Worm (Caenorhabditis elegans) whole organism, L1 larva: ENCODE data around the gene C06A12.3.

ENCODE experiments used
- C16A3.4 ChIP-seq: fragments of 150-350 bp; optimal IDR thresholded peaks from 2 replicates; lab custom pipeline; 2014; ENCODE audit warnings: missing biosample characterization, missing genetic modification characterization
- C34B4.2 ChIP-seq: sonication (generic microtip); optimal IDR thresholded peaks from 2 replicates; lab custom pipeline; 2017; ENCODE audit warnings: mild to moderate bottlenecking, missing genetic modification characterization, missing compliant biosample characterization
- F16B12.6 ChIP-seq: fragments of 150-350 bp; optimal IDR thresholded peaks from 2 replicates; lab custom pipeline; 2014; ENCODE audit warnings: missing biosample characterization, missing genetic modification characterization
- aly-2 ChIP-seq: fragments of 150-350 bp; optimal IDR thresholded peaks from 2 replicates; lab custom pipeline; 2014; ENCODE audit warnings: missing biosample characterization, missing genetic modification characterization
- ama-1 ChIP-seq: fragments of 150-350 bp; optimal IDR thresholded peaks from 2 replicates; lab custom pipeline; 2014
- blmp-1 ChIP-seq: fragments of 150-350 bp; optimal IDR thresholded peaks from 2 replicates; lab custom pipeline; 2014; ENCODE audit warnings: missing biosample characterization, missing genetic modification characterization
- ceh-82 ChIP-seq, 3 experiments: fragments of 150-350 bp in 1 of 3; sonication (generic microtip) in 2 of 3; optimal IDR thresholded peaks; 2 replicates each; lab custom pipeline; 2014 to 2017; ENCODE audit warnings: missing biosample characterization in 3 of 3, missing genetic modification characterization in 3 of 3
- ceh-90 ChIP-seq: sonication (generic microtip); optimal IDR thresholded peaks from 2 replicates; lab custom pipeline; 2016; ENCODE audit warnings: missing genetic modification characterization, missing compliant biosample characterization
- ces-1 ChIP-seq: fragments of 150-350 bp; optimal IDR thresholded peaks from 2 replicates; lab custom pipeline; 2014; ENCODE audit warnings: missing biosample characterization, missing genetic modification reagents, missing genetic modification characterization
- dsc-1 ChIP-seq: sonication (generic microtip); optimal IDR thresholded peaks from 2 replicates; lab custom pipeline; 2016; ENCODE audit warnings: mild to moderate bottlenecking, missing genetic modification characterization, missing compliant biosample characterization
- efl-1 ChIP-seq, 4 experiments: fragments of 150-350 bp; optimal IDR thresholded peaks in 3 of 4; peaks in 1 of 4; 1 replicate in 1 of 4; 2 replicates in 3 of 4; lab custom pipeline; 2014; ENCODE audit warnings: missing biosample characterization in 2 of 4, missing genetic modification characterization in 2 of 4, missing genetic modification reagents in 2 of 4
- egl-27 ChIP-seq, 2 experiments: fragments of 150-350 bp in 1 of 2; sonication (generic microtip); optimal IDR thresholded peaks; 3 replicates each; lab custom pipeline; 2017 to 2018; ENCODE audit warnings: missing biosample characterization in 2 of 2, missing genetic modification characterization in 2 of 2, missing genetic modification reagents in 2 of 2
- elt-2 ChIP-seq: sonication (generic microtip); optimal IDR thresholded peaks from 2 replicates; lab custom pipeline; 2016; ENCODE audit warnings: missing genetic modification characterization, mild to moderate bottlenecking, inconsistent platforms, missing compliant biosample characterization, missing genetic modification reagents
- fkh-8 ChIP-seq: sonication (generic microtip); optimal IDR thresholded peaks from 2 replicates; lab custom pipeline; 2016; ENCODE audit warnings: mild to moderate bottlenecking, missing genetic modification characterization, missing compliant biosample characterization
- fos-1 ChIP-seq: fragments of 150-350 bp; optimal IDR thresholded peaks from 2 replicates; lab custom pipeline; 2014; ENCODE audit warnings: missing biosample characterization, missing genetic modification characterization
- irx-1 ChIP-seq: sonication (generic microtip); optimal IDR thresholded peaks from 2 replicates; lab custom pipeline; 2016; ENCODE audit warnings: missing genetic modification characterization, missing compliant biosample characterization
- isw-1 ChIP-seq: fragments of 200-800 bp; sonication (Bioruptor generic); IDR thresholded peaks from 2 replicates; pipeline ENCODE4 v1.3.6; 2022; ENCODE audit warnings: missing genetic modification characterization, missing compliant biosample characterization
- lin-13 ChIP-seq: fragments of 150-350 bp; optimal IDR thresholded peaks from 2 replicates; lab custom pipeline; 2014; ENCODE audit warnings: missing biosample characterization, missing genetic modification reagents, missing genetic modification characterization
- lin-35 ChIP-seq, 2 experiments: fragments of 150-350 bp; optimal IDR thresholded peaks; 2 replicates each; lab custom pipeline; 2014; ENCODE audit warnings: missing biosample characterization in 2 of 2, missing genetic modification characterization in 2 of 2, missing genetic modification reagents in 2 of 2
- lin-39 ChIP-seq: fragments of 150-350 bp; optimal IDR thresholded peaks from 2 replicates; lab custom pipeline; 2014; ENCODE audit warnings: missing biosample characterization, missing genetic modification reagents, missing genetic modification characterization
- mab-9 ChIP-seq: fragments of 200-800 bp; sonication (Bioruptor generic); IDR thresholded peaks from 2 replicates; pipeline ENCODE4 v1.3.6; 2022; ENCODE audit warnings: missing genetic modification reagents, missing genetic modification characterization, missing compliant biosample characterization
- mef-2 ChIP-seq: fragments of 150-350 bp; optimal IDR thresholded peaks from 2 replicates; lab custom pipeline; 2014; ENCODE audit warnings: missing biosample characterization, missing genetic modification characterization
- nhr-12 ChIP-seq: sonication (generic microtip); optimal IDR thresholded peaks from 2 replicates; lab custom pipeline; 2017; ENCODE audit warnings: missing biosample characterization, missing genetic modification characterization
- nhr-20 ChIP-seq: sonication (generic microtip); optimal IDR thresholded peaks from 2 replicates; lab custom pipeline; 2016; ENCODE audit warnings: mild to moderate bottlenecking, missing genetic modification characterization, missing compliant biosample characterization
- nhr-47 ChIP-seq: sonication (generic microtip); optimal IDR thresholded peaks from 2 replicates; lab custom pipeline; 2016; ENCODE audit warnings: mild to moderate bottlenecking, missing genetic modification characterization, moderate library complexity, missing compliant biosample characterization
- nhr-71 ChIP-seq: sonication (generic microtip); optimal IDR thresholded peaks from 2 replicates; lab custom pipeline; 2016; ENCODE audit warnings: mild to moderate bottlenecking, missing genetic modification characterization, moderate library complexity, missing compliant biosample characterization
- nhr-85 ChIP-seq: sonication (generic microtip); peaks from one replicate; lab custom pipeline; 2016; ENCODE audit warnings: missing genetic modification characterization, inconsistent platforms, missing compliant biosample characterization
- rnt-1 ChIP-seq: sonication (generic microtip); optimal IDR thresholded peaks from 2 replicates; lab custom pipeline; 2016; ENCODE audit warnings: mild to moderate bottlenecking, missing genetic modification characterization, moderate library complexity, missing compliant biosample characterization
- skn-1 ChIP-seq: fragments of 150-350 bp; optimal IDR thresholded peaks from 2 replicates; lab custom pipeline; 2014; ENCODE audit warnings: missing biosample characterization, missing genetic modification characterization
- snu-23 ChIP-seq: sonication (generic microtip); optimal IDR thresholded peaks from 2 replicates; lab custom pipeline; 2016; ENCODE audit warnings: missing genetic modification characterization, missing compliant biosample characterization
- sox-4 ChIP-seq: sonication (generic microtip); optimal IDR thresholded peaks from 2 replicates; lab custom pipeline; 2016; ENCODE audit warnings: missing genetic modification characterization, missing compliant biosample characterization
- sptf-1 ChIP-seq: fragments of 150-350 bp; optimal IDR thresholded peaks from 2 replicates; lab custom pipeline; 2014; ENCODE audit warnings: missing biosample characterization, missing genetic modification characterization
- swsn-7 ChIP-seq: sonication (generic microtip); optimal IDR thresholded peaks from 2 replicates; lab custom pipeline; 2016; ENCODE audit warnings: missing genetic modification characterization, missing compliant biosample characterization
- tbx-2 ChIP-seq: sonication (generic microtip); optimal IDR thresholded peaks from 2 replicates; lab custom pipeline; 2016; ENCODE audit warnings: missing genetic modification characterization, missing compliant biosample characterization
- unc-62 ChIP-seq: fragments of 150-350 bp; optimal IDR thresholded peaks from 2 replicates; lab custom pipeline; 2014; ENCODE audit warnings: missing biosample characterization, missing genetic modification reagents, missing genetic modification characterization
- unc-86 ChIP-seq: sonication (generic microtip); optimal IDR thresholded peaks from 2 replicates; lab custom pipeline; 2016; ENCODE audit warnings: missing genetic modification characterization, missing compliant biosample characterization
- unc-98 ChIP-seq: fragments of 200-800 bp; sonication (Bioruptor generic); IDR thresholded peaks from 2 replicates; pipeline ENCODE4 v1.3.6; 2022; ENCODE audit warnings: missing genetic modification characterization, missing compliant biosample characterization
- zag-1 ChIP-seq: fragments of 150-350 bp; optimal IDR thresholded peaks from 2 replicates; lab custom pipeline; 2014; ENCODE audit warnings: missing biosample characterization, missing genetic modification characterization
- zip-4 ChIP-seq: fragments of 200-800 bp; sonication (Bioruptor generic); optimal IDR thresholded peaks from 2 replicates; lab custom pipeline; 2018; ENCODE audit warnings: mild to moderate bottlenecking, missing genetic modification characterization, moderate library complexity, missing compliant biosample characterization
- ztf-11 ChIP-seq, 2 experiments: sonication (generic microtip); optimal IDR thresholded peaks; 2 replicates each; lab custom pipeline; 2016 to 2017; ENCODE audit warnings: missing genetic modification characterization in 2 of 2, missing biosample characterization in 1 of 2, missing compliant biosample characterization in 1 of 2

Gene C06A12.3

ce11 chrIV:17442503-17442902, 15.0 kb downstream of the C06A12.3 start, which contains the start of gene F11E6.11:
Gene F11E6.11, plus strand, starts transcription at chrIV:17442827.
- TF ChIP-seq lin-35 (GFP tag; optimal IDR thresholded peaks at IDR 0.05; lab: Kevin White, UChicago) (peak in 1 of 2 experiments; percentile 16), nhr-71 (no peak)

ce11 chrIV:17448319-17448718, 20.8 kb downstream of the C06A12.3 start:
- no peak for TF ChIP-seq blmp-1 (tag; lab: Kevin White, UChicago)
- TF ChIP-seq C16A3.4 (tag; lab: Kevin White, UChicago): no peak
- TF ChIP-seq zag-1: no peak
- TF ChIP-seq unc-62 (GFP tag; lab: Kevin White, UChicago): no peak
- no peak for TF ChIP-seq nhr-12
- TF ChIP-seq mef-2 (tag; lab: Kevin White, UChicago): no peak
- TF ChIP-seq lin-39 (tag; lab: Kevin White, UChicago): no peak

- no peak for TF ChIP-seq aly-2 (tag; lab: Kevin White, UChicago)
- TF ChIP-seq swsn-7: no peak
- TF ChIP-seq elt-2 (tag; lab: Kevin White, UChicago): no peak
- TF ChIP-seq zip-4: no peak
- no peak for TF ChIP-seq C34B4.2 (tag; lab: Kevin White, UChicago)
- TF ChIP-seq ama-1 (lab: Kevin White, UChicago): no peak
- no peak for TF ChIP-seq fkh-8 (tag; lab: Kevin White, UChicago)
- no peak for TF ChIP-seq isw-1 (GFP tag; lab: Robert Waterston, UW)
- TF ChIP-seq dsc-1 (tag; lab: Kevin White, UChicago): no peak
- TF ChIP-seq C16A3.4 (tag; lab: Kevin White, UChicago): no peak
- TF ChIP-seq lin-13 (GFP tag; lab: Kevin White, UChicago): no peak
Observed at ce11 chrIV:17450443-17450842, 22.9 kb downstream of the C06A12.3 start, which contains the start of gene F11E6.8. Gene F11E6.8, minus strand, starts transcription at chrIV:17450543.

DNA sequence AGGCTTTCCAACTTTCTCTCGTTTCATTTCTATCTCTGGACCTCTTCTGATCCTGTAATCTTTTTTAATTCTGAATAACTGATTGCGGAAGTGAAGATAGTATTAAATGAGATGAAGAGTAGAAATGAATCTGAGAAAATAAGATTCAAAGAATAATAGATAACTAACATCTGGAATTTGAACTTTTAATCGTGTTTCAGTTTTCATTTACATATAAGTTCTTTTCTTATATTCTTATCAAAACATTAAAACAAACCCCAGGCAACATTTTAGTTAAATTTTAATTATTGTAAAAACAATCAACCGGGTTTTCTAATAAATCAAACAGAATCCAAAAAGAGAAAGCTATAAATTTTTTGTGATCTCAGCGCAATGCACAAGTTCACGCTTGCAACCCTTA, 25.7 kb downstream of the C06A12.3 start:
- TF ChIP-seq blmp-1 (tag; lab: Kevin White, UChicago) (peak; percentile 86), efl-1 (optimal IDR thresholded peaks at IDR 0.05; lab: Kevin White, UChicago) (no peak), efl-1 (GFP tag; optimal IDR thresholded peaks at IDR 0.05 in 1 of 2; lab: Kevin White, UChicago) (peak in 1 of 2 experiments; percentile 62), sox-4 (tag; lab: Kevin White, UChicago) (no peak)

- no peak for TF ChIP-seq mab-9 (GFP tag; lab: Robert Waterston, UW)
- TF ChIP-seq nhr-71: no peak
- TF ChIP-seq efl-1 (optimal IDR thresholded peaks at IDR 0.05; lab: Kevin White, UChicago): no peak
- TF ChIP-seq efl-1 (GFP tag; optimal IDR thresholded peaks at IDR 0.05 in 1 of 2; lab: Kevin White, UChicago): peak in 1 of 2 experiments; percentile 10
- no peak for TF ChIP-seq F16B12.6
Observed at ce11 chrIV:17453996-17454395, 26.5 kb downstream of the C06A12.3 start.

DNA sequence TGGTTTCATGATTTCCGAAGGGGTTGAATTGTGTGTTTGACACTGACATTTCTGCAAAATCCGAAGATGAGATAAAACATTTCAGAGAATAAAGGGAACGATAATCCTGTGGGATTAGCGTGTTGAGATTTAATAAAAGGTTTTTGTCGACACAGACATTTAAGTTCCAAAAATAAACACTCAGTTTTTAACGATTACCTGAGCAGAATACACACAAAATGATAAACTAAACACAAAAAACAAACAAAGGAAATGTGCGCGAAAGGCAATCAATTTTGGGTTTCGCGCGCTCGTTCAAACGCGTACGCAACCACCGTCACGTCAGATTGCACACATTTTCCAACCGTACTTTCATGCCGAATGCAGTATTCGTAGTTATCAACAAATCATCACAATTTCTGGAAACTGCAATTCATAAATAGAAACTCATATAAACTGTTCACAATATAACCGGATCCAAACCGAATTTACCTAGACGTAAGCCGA, 33.7 kb downstream of the C06A12.3 start, which contains the start of gene rif-1.1:
Gene rif-1.1 (minus strand): TSS at position 51 of the 486 bp plus-strand sequence.
- TF ChIP-seq isw-1 (GFP tag; lab: Robert Waterston, UW): no peak
- peak in 1 of 3 experiments; percentile 57 for TF ChIP-seq ceh-82 (tag; optimal IDR thresholded peaks at IDR 0.05; lab: Kevin White, UChicago)
- no peak for TF ChIP-seq ceh-90
- no peak for TF ChIP-seq nhr-12
- TF ChIP-seq unc-86 (tag; lab: Kevin White, UChicago): no peak
- no peak for TF ChIP-seq ces-1
- peak; percentile 54 for TF ChIP-seq rnt-1
- TF ChIP-seq ztf-11 (tag; optimal IDR thresholded peaks at IDR 0.05; lab: Kevin White, UChicago): no peak
- TF ChIP-seq F16B12.6: peak; percentile 89
- TF ChIP-seq lin-35 (GFP tag; optimal IDR thresholded peaks at IDR 0.05; lab: Kevin White, UChicago): peak; percentile 91 to 97
- TF ChIP-seq unc-98: no peak
- peak; percentile 52 for TF ChIP-seq skn-1
- TF ChIP-seq tbx-2 (tag; lab: Kevin White, UChicago): peak; percentile 36
- TF ChIP-seq dsc-1 (tag; lab: Kevin White, UChicago): peak; percentile 22
- no peak for TF ChIP-seq mef-2 (tag; lab: Kevin White, UChicago)
- TF ChIP-seq sptf-1 (tag; lab: Kevin White, UChicago): no peak
- TF ChIP-seq fkh-8 (tag; lab: Kevin White, UChicago): peak; percentile 33
- TF ChIP-seq sox-4 (tag; lab: Kevin White, UChicago): no peak
- no peak for TF ChIP-seq mab-9 (GFP tag; lab: Robert Waterston, UW)
- peak; percentile 59 for TF ChIP-seq snu-23 (GFP tag; lab: Kevin White, UChicago)
- TF ChIP-seq egl-27 (tag; optimal IDR thresholded peaks at IDR 0.05; lab: Kevin White, UChicago): no peak
- peak; percentile 5 for TF ChIP-seq nhr-85 (tag; lab: Kevin White, UChicago)
- TF ChIP-seq blmp-1 (tag; lab: Kevin White, UChicago): peak; percentile 42
- no peak for TF ChIP-seq irx-1
- TF ChIP-seq nhr-47 (tag; lab: Kevin White, UChicago): peak; percentile 56
- peak; percentile 44 for TF ChIP-seq nhr-20 (tag; lab: Kevin White, UChicago)
- peak; percentile 19 for TF ChIP-seq fos-1 (tag; lab: Kevin White, UChicago)
- TF ChIP-seq C34B4.2 (tag; lab: Kevin White, UChicago): no peak
- peak; percentile 48 for TF ChIP-seq swsn-7
- TF ChIP-seq efl-1 (optimal IDR thresholded peaks at IDR 0.05; lab: Kevin White, UChicago): peak; percentile 93 to 94
- TF ChIP-seq efl-1 (GFP tag; optimal IDR thresholded peaks at IDR 0.05 in 1 of 2; lab: Kevin White, UChicago): peak; percentile 93 to 99
